Worm (Caenorhabditis elegans) whole organism, young adult: ENCODE results near the gene Y69A2AR.31.

Source experiments
- B0261.1 ChIP-seq: sonication (generic microtip); optimal IDR thresholded peaks from 2 replicates; lab custom pipeline; 2016; ENCODE audit warnings: mild to moderate bottlenecking, missing genetic modification characterization, moderate library complexity, missing compliant biosample characterization
- D2030.7 ChIP-seq: fragments of 200-800 bp; sonication (Bioruptor generic); IDR thresholded peaks from 2 replicates; pipeline ENCODE4 v1.3.6; 2022; ENCODE audit warnings: missing genetic modification reagents, missing genetic modification characterization, missing compliant biosample characterization
- Y53F4B.3 ChIP-seq: fragments of 200-800 bp; sonication (Bioruptor generic); IDR thresholded peaks from 2 replicates; pipeline ENCODE4 v1.3.6; 2022; ENCODE audit warnings: missing genetic modification reagents, missing genetic modification characterization, missing compliant biosample characterization
- aptf-2 ChIP-seq: fragments of 200-800 bp; sonication (Bioruptor generic); conservative IDR thresholded peaks from 2 replicates; pipeline ENCODE4 v1.3.6; 2022; ENCODE audit warnings: missing genetic modification reagents, missing genetic modification characterization, missing compliant biosample characterization
- ceh-91 ChIP-seq: fragments of 200-800 bp; sonication (Bioruptor generic); IDR thresholded peaks from 2 replicates; pipeline ENCODE4 v1.3.6; 2022; ENCODE audit warnings: missing genetic modification reagents, missing genetic modification characterization, missing compliant biosample characterization
- die-1 ChIP-seq: sonication (generic microtip); optimal IDR thresholded peaks from 2 replicates; lab custom pipeline; 2016; ENCODE audit warnings: missing genotype, mild to moderate bottlenecking, missing genetic modification characterization, missing compliant biosample characterization
- nhr-179 ChIP-seq: sonication (generic microtip); optimal IDR thresholded peaks from 2 replicates; lab custom pipeline; 2016; ENCODE audit warnings: mild to moderate bottlenecking, missing genetic modification characterization, missing compliant biosample characterization
- zfh-2 ChIP-seq: fragments of 200-800 bp; sonication (Bioruptor generic); conservative IDR thresholded peaks from 2 replicates; pipeline ENCODE4 v1.3.6; 2022; ENCODE audit warnings: missing genetic modification reagents, missing genetic modification characterization, missing compliant biosample characterization

DNA sequence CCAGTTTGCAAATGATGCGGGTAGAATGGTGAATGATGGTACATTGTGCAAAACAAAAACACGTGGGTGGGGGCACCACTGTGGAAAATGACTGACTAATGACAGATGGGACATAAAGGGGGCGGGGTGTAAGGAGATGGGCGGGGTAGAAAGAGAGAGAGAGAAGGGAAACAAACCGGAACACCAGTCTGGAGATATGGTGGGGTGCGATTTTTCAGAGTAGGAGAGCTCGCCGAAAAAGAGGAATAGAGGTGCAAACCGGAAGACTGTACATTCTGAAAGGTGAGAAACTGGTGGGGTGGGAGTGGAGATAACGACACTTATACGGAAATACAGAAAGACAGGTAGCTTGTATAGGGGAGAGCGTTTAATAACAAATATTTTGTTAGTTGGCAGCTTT, 35.6 kb downstream of the Y69A2AR.31 start, which contains the start of gene ngn-1:
- TF ChIP-seq ceh-91 (no peak), D2030.7 (GFP tag; lab: Robert Waterston, UW) (no peak), Y53F4B.3 (GFP tag; lab: Robert Waterston, UW) (no peak), zfh-2 (GFP tag; lab: Robert Waterston, UW) (no peak), nhr-179 (tag; lab: Kevin White, UChicago) (no peak), die-1 (tag; lab: Kevin White, UChicago) (no peak), aptf-2 (GFP tag; lab: Robert Waterston, UW) (no peak), B0261.1 (tag; lab: Kevin White, UChicago) (no peak)
